Worm (Caenorhabditis elegans) whole organism, L3 larva: ENCODE data around the gene K07F5.6.

Experiments
- aly-2 ChIP-seq: fragments of 150-350 bp; optimal IDR thresholded peaks from 2 replicates; lab custom pipeline; 2014; ENCODE audit warnings: missing biosample characterization, missing genetic modification characterization
- ama-1 ChIP-seq: fragments of 150-350 bp; optimal IDR thresholded peaks from 2 replicates; lab custom pipeline; 2018
- ceh-28 ChIP-seq: fragments of 150-350 bp; optimal IDR thresholded peaks from 2 replicates; lab custom pipeline; 2014; ENCODE audit warnings: missing biosample characterization, missing genetic modification reagents, missing genetic modification characterization
- egl-5 ChIP-seq: fragments of 150-350 bp; optimal IDR thresholded peaks from 2 replicates; lab custom pipeline; 2017; ENCODE audit warnings: missing biosample characterization, missing genetic modification reagents, missing genetic modification characterization, inconsistent platforms
- elt-1 ChIP-seq: fragments of 150-350 bp; optimal IDR thresholded peaks from 2 replicates; lab custom pipeline; 2014; ENCODE audit warnings: missing biosample characterization, missing genetic modification characterization
- elt-2 ChIP-seq: sonication (generic microtip); optimal IDR thresholded peaks from 2 replicates; lab custom pipeline; 2016; ENCODE audit warnings: missing genetic modification reagents, mild to moderate bottlenecking, missing genetic modification characterization, missing compliant biosample characterization
- fkh-10 ChIP-seq: sonication (generic microtip); optimal IDR thresholded peaks from 2 replicates; lab custom pipeline; 2017; ENCODE audit warnings: missing biosample characterization, missing genetic modification reagents, missing genetic modification characterization
- fkh-2 ChIP-seq: fragments of 150-350 bp; optimal IDR thresholded peaks from 2 replicates; lab custom pipeline; 2014; ENCODE audit warnings: missing biosample characterization, missing genetic modification reagents, missing genetic modification characterization
- fos-1 ChIP-seq: fragments of 150-350 bp; optimal IDR thresholded peaks from 2 replicates; lab custom pipeline; 2014; ENCODE audit warnings: missing biosample characterization, missing genetic modification characterization
- hmg-11 ChIP-seq: sonication (generic microtip); optimal IDR thresholded peaks from 2 replicates; lab custom pipeline; 2016; ENCODE audit warnings: missing genetic modification characterization, missing compliant biosample characterization
- jun-1 ChIP-seq: fragments of 150-350 bp; optimal IDR thresholded peaks from 2 replicates; lab custom pipeline; 2014; ENCODE audit warnings: missing biosample characterization, missing genetic modification reagents, missing genetic modification characterization
- lin-15B ChIP-seq: fragments of 150-350 bp; optimal IDR thresholded peaks from 2 replicates; lab custom pipeline; 2014; ENCODE audit warnings: missing biosample characterization, missing genetic modification characterization
- lsy-12 ChIP-seq: sonication (generic microtip); optimal IDR thresholded peaks from 2 replicates; lab custom pipeline; 2016; ENCODE audit warnings: mild to moderate bottlenecking, missing genetic modification characterization, missing compliant biosample characterization
- mdl-1 ChIP-seq: fragments of 150-350 bp; optimal IDR thresholded peaks from 2 replicates; lab custom pipeline; 2014; ENCODE audit warnings: missing biosample characterization, missing genetic modification characterization
- mml-1 ChIP-seq: fragments of 150-350 bp; sonication (generic microtip); optimal IDR thresholded peaks from 3 replicates; lab custom pipeline; 2014; ENCODE audit warnings: missing biosample characterization, missing genetic modification characterization
- nfya-1 ChIP-seq: sonication (generic microtip); optimal IDR thresholded peaks from 2 replicates; lab custom pipeline; 2017; ENCODE audit warnings: missing genetic modification characterization, mild to moderate bottlenecking, missing compliant biosample characterization, antibody characterized with exemption, moderate library complexity; ENCODE audit not compliant: insufficient read depth
- nhr-11 ChIP-seq: fragments of 150-350 bp; optimal IDR thresholded peaks from 2 replicates; lab custom pipeline; 2014; ENCODE audit warnings: missing biosample characterization, missing genetic modification characterization
- nhr-12 ChIP-seq: fragments of 150-350 bp; optimal IDR thresholded peaks from 2 replicates; lab custom pipeline; 2014; ENCODE audit warnings: missing biosample characterization, missing genetic modification characterization
- nhr-237 ChIP-seq: fragments of 150-350 bp; optimal IDR thresholded peaks from 2 replicates; lab custom pipeline; 2014; ENCODE audit warnings: missing biosample characterization, missing genetic modification characterization
- nhr-25 ChIP-seq: sonication (generic microtip); optimal IDR thresholded peaks from 2 replicates; lab custom pipeline; 2017; ENCODE audit warnings: missing biosample characterization, missing genetic modification characterization
- nhr-28 ChIP-seq: fragments of 150-350 bp; optimal IDR thresholded peaks from 2 replicates; lab custom pipeline; 2014; ENCODE audit warnings: missing biosample characterization, missing genetic modification characterization
- nhr-43 ChIP-seq: sonication (generic microtip); optimal IDR thresholded peaks from 2 replicates; lab custom pipeline; 2016; ENCODE audit warnings: mild to moderate bottlenecking, missing genetic modification characterization, missing compliant biosample characterization; ENCODE audit not compliant: poor library complexity, severe bottlenecking
- nhr-76 ChIP-seq: fragments of 150-350 bp; sonication (generic microtip); optimal IDR thresholded peaks from 5 replicates; lab custom pipeline; 2014; ENCODE audit warnings: missing biosample characterization, missing genetic modification characterization
- nhr-77 ChIP-seq: fragments of 150-350 bp; optimal IDR thresholded peaks from 2 replicates; lab custom pipeline; 2014; ENCODE audit warnings: missing biosample characterization, missing genetic modification characterization
- pha-4 ChIP-seq: fragments of 150-350 bp; optimal IDR thresholded peaks from 2 replicates; lab custom pipeline; 2014; ENCODE audit warnings: missing biosample characterization, missing genetic modification reagents, missing genetic modification characterization
- pqm-1 ChIP-seq: fragments of 150-350 bp; optimal IDR thresholded peaks from 2 replicates; lab custom pipeline; 2017; ENCODE audit warnings: missing biosample characterization, missing genetic modification characterization, inconsistent platforms
- skn-1 ChIP-seq: fragments of 150-350 bp; optimal IDR thresholded peaks from 2 replicates; lab custom pipeline; 2014; ENCODE audit warnings: missing biosample characterization, missing genetic modification characterization
- unc-39 ChIP-seq: sonication (generic microtip); optimal IDR thresholded peaks from 4 replicates; lab custom pipeline; 2017; ENCODE audit warnings: missing biosample characterization, missing genetic modification characterization
- unc-62 ChIP-seq: fragments of 150-350 bp; sonication (generic microtip); optimal IDR thresholded peaks from 4 replicates; lab custom pipeline; 2014; ENCODE audit warnings: missing biosample characterization, missing genetic modification reagents, missing genetic modification characterization
- zag-1 ChIP-seq: fragments of 150-350 bp; optimal IDR thresholded peaks from 2 replicates; lab custom pipeline; 2014; ENCODE audit warnings: missing biosample characterization, missing genetic modification characterization
- ztf-11 ChIP-seq: fragments of 150-350 bp; optimal IDR thresholded peaks from 2 replicates; lab custom pipeline; 2014; ENCODE audit warnings: missing biosample characterization, missing genetic modification characterization
- ztf-4 ChIP-seq: fragments of 150-350 bp; optimal IDR thresholded peaks from 2 replicates; lab custom pipeline; 2014; ENCODE audit warnings: missing biosample characterization, missing genetic modification characterization

The K07F5.6 gene

DNA sequence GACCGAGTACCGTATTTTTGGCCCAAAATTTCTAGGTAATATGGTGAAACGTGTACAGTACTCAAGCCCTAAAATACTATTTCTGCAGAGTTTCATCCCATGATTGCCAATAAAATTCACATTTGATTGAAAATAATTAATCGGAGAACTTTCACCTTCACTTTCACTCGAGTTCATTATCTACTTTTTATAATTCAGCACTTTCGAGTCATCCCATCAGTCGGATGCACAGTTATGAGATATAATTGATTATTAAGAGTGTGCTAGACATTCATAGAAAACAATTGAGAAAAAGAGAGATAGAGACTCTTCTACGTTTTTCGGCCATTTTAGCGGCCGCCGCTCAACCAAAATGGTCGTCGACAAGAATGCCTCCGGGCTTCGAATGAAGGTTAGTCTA lies 43.8 kb downstream of the K07F5.6 start, which contains the start of gene fat-3:
fat-3 (plus strand) TSS at position 313 of the 400 bp plus-strand sequence.
- TF ChIP-seq ceh-28 (tag; lab: Kevin White, UChicago) (peak; percentile 46), pqm-1 (peak; percentile 63), nhr-43 (peak; percentile 15), nhr-11 (tag; lab: Kevin White, UChicago) (no peak), lsy-12 (tag; lab: Kevin White, UChicago) (no peak), elt-2 (tag; lab: Kevin White, UChicago) (peak; percentile 78), skn-1 (tag; lab: Kevin White, UChicago) (peak; percentile 9), pha-4 (tag; lab: Kevin White, UChicago) (peak; percentile 19)

DNA sequence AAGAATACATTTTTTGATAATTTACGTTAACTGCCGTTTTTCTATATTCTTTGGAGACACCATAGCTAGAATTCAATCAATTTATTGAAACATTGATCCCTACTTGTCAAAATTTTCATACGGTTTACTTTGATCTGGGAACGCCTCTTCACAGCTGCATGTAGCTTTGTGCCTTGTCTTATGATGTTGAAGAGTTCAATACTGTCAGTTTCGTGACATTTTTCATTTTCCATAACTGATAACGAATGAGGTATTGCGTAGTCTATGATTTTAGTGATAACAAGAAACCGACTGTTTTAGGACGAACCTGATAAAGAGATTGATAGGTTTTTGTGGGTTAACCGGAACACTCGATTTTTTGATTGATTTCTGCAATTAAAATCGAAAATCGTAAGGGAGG lies 45.1 kb downstream of the K07F5.6 start:
- TF ChIP-seq elt-1 (tag; lab: Kevin White, UChicago) (no peak), nhr-28 (tag; lab: Kevin White, UChicago) (no peak), hmg-11 (tag; lab: Kevin White, UChicago) (no peak), fkh-2 (tag; lab: Kevin White, UChicago) (no peak), unc-39 (tag; lab: Kevin White, UChicago) (no peak), jun-1 (tag; lab: Kevin White, UChicago) (peak; percentile 82), pha-4 (tag; lab: Kevin White, UChicago) (peak; percentile 66), ama-1 (lab: Kevin White, UChicago) (peak; percentile 56), pqm-1 (peak; percentile 99), elt-2 (tag; lab: Kevin White, UChicago) (peak; percentile 98), nhr-12 (tag; lab: Kevin White, UChicago) (no peak), egl-5 (tag; lab: Kevin White, UChicago) (no peak), fkh-10 (GFP tag; lab: Kevin White, UChicago) (no peak)
- TF ChIP-seq, all 47 proteins: peak for 5

DNA sequence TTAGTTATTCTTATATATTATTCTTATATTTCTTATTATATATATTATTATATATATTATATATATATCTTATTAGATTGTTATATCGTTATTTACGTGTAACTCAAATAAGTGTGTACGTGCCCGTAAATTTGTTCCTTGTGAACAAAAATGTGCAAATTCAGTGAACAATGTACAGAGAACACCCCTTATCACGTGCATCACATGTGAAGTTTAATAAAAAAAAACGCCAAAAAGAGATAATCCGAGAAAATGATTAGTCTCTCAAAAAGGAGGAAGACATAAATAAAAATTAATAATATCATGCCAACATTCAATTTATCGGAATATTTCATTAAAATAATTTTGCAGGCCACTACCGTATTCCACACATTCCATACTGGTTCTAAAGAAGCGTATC lies 46.8 kb downstream of the K07F5.6 start:
- TF ChIP-seq elt-2 (tag; lab: Kevin White, UChicago): peak; percentile 72
- peak; percentile 61 for TF ChIP-seq pha-4 (tag; lab: Kevin White, UChicago)
- TF ChIP-seq nhr-237 (tag; lab: Kevin White, UChicago): no peak
- TF ChIP-seq pqm-1: peak; percentile 32
- TF ChIP-seq, all 47 proteins: peak for 3

DNA sequence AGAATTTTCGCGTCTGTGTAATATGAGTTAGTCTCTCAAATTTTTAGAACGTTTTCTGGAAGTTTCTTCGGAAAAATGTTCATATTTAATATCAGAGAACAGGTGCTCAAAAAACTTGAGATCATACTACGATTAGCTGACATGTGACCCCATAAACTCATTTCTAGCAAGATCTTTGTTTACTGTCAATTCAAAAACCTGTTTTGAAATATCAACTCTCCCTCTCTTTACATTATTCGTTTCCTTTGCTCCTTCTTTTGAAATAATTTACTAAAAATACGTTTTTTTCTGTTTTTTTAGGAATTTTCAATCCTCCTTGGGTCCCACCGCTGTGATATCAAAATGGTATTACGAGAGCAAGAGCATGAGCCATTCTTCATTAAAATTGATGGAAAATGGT lies 47.3 kb downstream of the K07F5.6 start, which contains the start of gene fat-4:
fat-4 (plus strand) TSS at position 301 of the 400 bp plus-strand sequence.
- no peak for TF ChIP-seq aly-2
- TF ChIP-seq egl-5 (tag; lab: Kevin White, UChicago): no peak
- no peak for TF ChIP-seq mml-1 (tag; lab: Kevin White, UChicago)
- no peak for TF ChIP-seq pha-4 (tag; lab: Kevin White, UChicago)
- TF ChIP-seq lsy-12 (tag; lab: Kevin White, UChicago): no peak
- no peak for TF ChIP-seq zag-1
- no peak for TF ChIP-seq ztf-4 (tag; lab: Kevin White, UChicago)
- no peak for TF ChIP-seq pqm-1
- no peak for TF ChIP-seq unc-39 (tag; lab: Kevin White, UChicago)
- TF ChIP-seq nfya-1 (tag; lab: Kevin White, UChicago): no peak
- TF ChIP-seq mdl-1 (tag; lab: Kevin White, UChicago): no peak
- TF ChIP-seq nhr-28 (tag; lab: Kevin White, UChicago): no peak
- TF ChIP-seq nhr-11 (tag; lab: Kevin White, UChicago): no peak
- TF ChIP-seq unc-62 (GFP tag; lab: Kevin White, UChicago): no peak
- no peak for TF ChIP-seq skn-1 (tag; lab: Kevin White, UChicago)
- TF ChIP-seq lin-15B: no peak
- TF ChIP-seq ama-1 (lab: Kevin White, UChicago): no peak
- TF ChIP-seq nhr-77 (tag; lab: Kevin White, UChicago): no peak
- no peak for TF ChIP-seq nhr-237 (tag; lab: Kevin White, UChicago)

DNA sequence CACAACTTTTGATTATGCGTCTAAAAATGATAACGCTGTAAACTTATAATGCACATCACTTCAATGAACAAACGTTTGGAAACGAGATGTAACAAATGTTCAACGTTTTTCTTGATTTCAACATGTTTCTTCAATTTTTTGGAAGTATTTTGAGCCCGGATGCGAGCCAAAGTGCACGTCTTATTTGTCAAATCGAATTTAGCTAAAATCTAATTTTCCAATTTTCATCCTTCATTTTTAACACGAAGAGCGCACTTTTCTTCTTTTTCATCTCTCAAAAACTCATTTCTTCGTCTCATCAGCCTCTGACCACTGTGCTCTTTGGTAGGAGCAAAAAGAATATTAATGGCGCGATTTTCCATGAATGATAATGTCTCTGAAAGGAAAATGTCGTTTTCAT lies 48.2 kb downstream of the K07F5.6 start:
- peak; percentile 23 for TF ChIP-seq elt-2 (tag; lab: Kevin White, UChicago)
- TF ChIP-seq mml-1 (tag; lab: Kevin White, UChicago): no peak

DNA sequence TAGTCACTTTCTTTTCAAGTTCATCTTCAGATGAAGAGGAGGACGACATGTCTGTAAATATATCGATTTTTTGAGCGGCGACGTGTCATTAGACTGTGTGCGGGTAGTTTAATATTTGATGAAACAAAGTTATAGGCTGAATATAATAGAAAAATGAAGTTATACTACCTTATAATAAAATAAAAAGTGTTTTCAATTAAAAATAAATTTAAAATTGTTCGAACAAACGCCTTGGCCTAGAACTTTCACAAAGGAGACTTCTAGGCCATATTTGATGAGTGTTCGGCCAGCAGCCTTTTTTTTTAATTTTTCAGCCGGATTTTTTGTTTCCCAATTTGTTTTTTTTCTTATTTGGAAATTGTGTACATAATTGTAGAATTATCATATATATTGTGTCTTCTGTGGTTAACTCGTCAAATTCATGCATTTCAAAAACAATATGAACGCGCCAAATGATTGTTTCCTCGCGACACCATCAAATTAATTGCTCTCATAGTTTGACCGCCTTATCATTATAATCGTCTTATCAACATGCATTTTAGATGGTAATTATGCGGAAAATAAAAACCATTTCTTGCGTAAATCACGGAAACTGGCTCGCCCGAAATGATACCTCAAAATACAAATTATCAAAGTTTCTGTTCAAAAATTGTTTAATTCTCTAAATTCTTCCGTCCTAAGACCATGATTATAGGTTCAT lies 49.0 kb downstream of the K07F5.6 start, which contains the start of gene T13F2.2:
T13F2.2 (minus strand) TSS at position 51 of the 700 bp plus-strand sequence.
- TF ChIP-seq nhr-76 (tag; lab: Kevin White, UChicago) (no peak), elt-2 (tag; lab: Kevin White, UChicago) (peak; percentile 69), lin-15B (peak; percentile 20), lsy-12 (tag; lab: Kevin White, UChicago) (no peak), pqm-1 (peak; percentile 59), nhr-28 (tag; lab: Kevin White, UChicago) (no peak), nhr-43 (peak; percentile 2), fos-1 (no peak), nhr-25 (tag; lab: Kevin White, UChicago) (no peak), ztf-11 (tag; lab: Kevin White, UChicago) (no peak), zag-1 (no peak)
